Fruit fly (Drosophila melanogaster): ENCODE measurements around the gene bur.

Gene bur

dm6 chr2L:21158554-21158953, 20.9 kb downstream of the bur start, which contains the start of the genes Coq3 and Pld3 (continued):
- TF ChIP-seq pros (GFP tag; optimal IDR thresholded peaks at IDR 0.05) (no peak), Dip3 (GFP tag; optimal IDR thresholded peaks at IDR 0.05) (peak; percentile 72), Bdp1 (GFP tag; optimal IDR thresholded peaks at IDR 0.05) (peak; percentile 55), CG17829 (tag; optimal IDR thresholded peaks at IDR 0.05) (peak; percentile 88), Lpt (GFP tag; optimal IDR thresholded peaks at IDR 0.05) (no peak), Atf-2 (GFP tag; optimal IDR thresholded peaks at IDR 0.05) (peak; percentile 35), Ssrp (tag; optimal IDR thresholded peaks at IDR 0.05) (peak; percentile 73), Gug (GFP tag; IDR thresholded peaks at IDR 0.05) (peak; percentile 90), Adf1 (GFP tag; IDR thresholded peaks at IDR 0.05) (peak; percentile 56), Oaz (GFP tag; IDR thresholded peaks at IDR 0.05) (0 out of 2 replicates have a peak, but pooled peaks have one; percentile 20), Med (GFP tag) (peak; percentile 97), sc (optimal IDR thresholded peaks at IDR 0.05) (no peak), sc (GFP tag; optimal IDR thresholded peaks at IDR 0.05) (peak; percentile 67), CG7745 (tag; optimal IDR thresholded peaks at IDR 0.05) (no peak), MTF-1 (GFP tag; optimal IDR thresholded peaks at IDR 0.05; ENCODE audit: borderline replicate concordance) (peak; percentile 32), HLH54F (GFP tag; optimal IDR thresholded peaks at IDR 0.05) (peak; percentile 71), CG4820 (GFP tag; optimal IDR thresholded peaks at IDR 0.05) (peak; percentile 69), CG32767 (GFP tag; IDR thresholded peaks at IDR 0.05) (peak; percentile 58; the same call in 1 of the 2 replicates), CG10321 (GFP tag; IDR thresholded peaks at IDR 0.05) (0 out of 2 replicates have a peak, but pooled peaks have one; percentile 23), pita (GFP tag; optimal IDR thresholded peaks at IDR 0.05) (no peak), CkIIα-i1 (GFP tag; IDR thresholded peaks at IDR 0.05) (no peak), CG34224 (GFP tag; IDR thresholded peaks at IDR 0.05; ENCODE audit: partially characterized antibody) (no peak), Six4 (GFP tag; optimal IDR thresholded peaks at IDR 0.05) (peak; percentile 77), CG7928 (GFP tag; optimal IDR thresholded peaks at IDR 0.05) (peak; percentile 41), dysf (GFP tag; IDR thresholded peaks at IDR 0.05) (peak; percentile 82), CG4424 (GFP tag; optimal IDR thresholded peaks at IDR 0.05) (peak; percentile 82), CG30403 (GFP tag; optimal IDR thresholded peaks at IDR 0.05) (peak; percentile 88), pfk (GFP tag; optimal IDR thresholded peaks at IDR 0.05) (peak; percentile 94), CG7786 (GFP tag; optimal IDR thresholded peaks at IDR 0.05) (peak; percentile 65), CG18599 (GFP tag; optimal IDR thresholded peaks at IDR 0.05) (peak; percentile 93), fd96Cb (tag; optimal IDR thresholded peaks at IDR 0.05) (peak; percentile 76), CG3065 (GFP tag; optimal IDR thresholded peaks at IDR 0.05) (peak; percentile 52), otp (GFP tag; IDR thresholded peaks at IDR 0.05) (peak; percentile 72; the same call in 2 of the 3 replicates), Mad (GFP tag; optimal IDR thresholded peaks at IDR 0.05) (peak; percentile 80), ewg (GFP tag; optimal IDR thresholded peaks at IDR 0.05) (peak; percentile 54), nerfin-2 (GFP tag; IDR thresholded peaks at IDR 0.05; ENCODE audit: partially characterized antibody) (no peak), Eip74EF (GFP tag; optimal IDR thresholded peaks at IDR 0.05) (no peak), Oli (tag; optimal IDR thresholded peaks at IDR 0.05) (peak; percentile 76), her (GFP tag; optimal IDR thresholded peaks at IDR 0.05) (peak; percentile 67), sr (GFP tag; IDR thresholded peaks at IDR 0.05) (0 out of 3 replicates have a peak, but pooled peaks have one; percentile 36), Nf-YC (tag; optimal IDR thresholded peaks at IDR 0.05) (peak; percentile 66), Spps (tag; optimal IDR thresholded peaks at IDR 0.05) (peak; percentile 58), Abd-B (GFP tag; optimal IDR thresholded peaks at IDR 0.05) (peak; percentile 60), Asciz (GFP tag; optimal IDR thresholded peaks at IDR 0.05) (peak; percentile 80), Mes4 (GFP tag; optimal IDR thresholded peaks at IDR 0.05) (peak; percentile 23), danr (GFP tag; IDR thresholded peaks at IDR 0.05) (peak; percentile 56; the same call in 1 of the 2 replicates), ac (GFP tag; optimal IDR thresholded peaks at IDR 0.05) (peak; percentile 47), Ptx1 (GFP tag; IDR thresholded peaks at IDR 0.05) (peak; percentile 83), CG8281 (tag; optimal IDR thresholded peaks at IDR 0.05) (peak; percentile 37), C15 (GFP tag; IDR thresholded peaks at IDR 0.05) (no peak)

Data from whole organism, embryonic.